Fruit fly (Drosophila melanogaster): ENCODE measurements around the gene Mst36Fa.

Gene Mst36Fa

DNA sequence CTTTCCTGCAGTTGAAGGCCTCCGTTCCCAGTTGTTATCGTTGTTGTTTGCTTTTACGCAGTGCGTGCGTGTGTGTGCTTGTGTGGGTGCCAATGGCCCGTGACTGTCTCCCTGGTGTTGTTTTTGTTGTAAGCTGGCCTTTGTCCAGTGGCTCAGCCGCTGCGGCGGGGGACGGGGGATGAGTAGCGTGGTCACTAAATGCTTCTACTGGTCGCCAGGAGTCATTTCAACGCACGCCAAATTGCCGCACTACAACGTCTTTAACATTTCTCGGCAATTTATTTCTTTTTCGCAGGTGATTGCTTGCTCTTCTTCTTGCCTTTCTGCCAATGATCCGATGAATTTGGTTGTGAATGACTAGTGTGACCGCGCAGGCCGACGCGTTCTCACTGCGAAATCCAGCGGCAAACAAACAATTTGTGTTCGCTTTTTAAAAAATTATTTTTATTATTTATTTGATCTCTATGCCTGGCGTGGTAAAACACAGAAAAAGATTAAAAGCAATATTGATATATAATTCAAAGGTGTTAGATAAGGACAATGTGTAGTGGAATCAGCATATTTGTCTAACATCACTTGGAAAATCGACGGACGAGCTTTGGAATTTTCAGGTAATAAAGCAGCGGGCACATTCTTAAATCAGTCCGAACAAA, 31.6 kb upstream of the Mst36Fa start, which contains the start of the genes Faf2 and Grip71 (continued):
- TF ChIP-seq CG4282 (GFP tag; optimal IDR thresholded peaks at IDR 0.05) = peak; percentile 14
- peak; percentile 91 for TF ChIP-seq CG17328 (GFP tag; IDR thresholded peaks at IDR 0.05)
- TF ChIP-seq bbx (GFP tag; IDR thresholded peaks at IDR 0.05; ENCODE audit: partially characterized antibody) = peak; percentile 17; the same call in 1 of the 2 replicates
- no peak for TF ChIP-seq mld (GFP tag; IDR thresholded peaks at IDR 0.05; ENCODE audit: partially characterized antibody)
- TF ChIP-seq sisA (GFP tag; IDR thresholded peaks at IDR 0.05) = peak; percentile 98
- peak; percentile 82 for TF ChIP-seq Meics (GFP tag; optimal IDR thresholded peaks at IDR 0.05)
- TF ChIP-seq HLH4C (GFP tag; IDR thresholded peaks at IDR 0.05; ENCODE audit: partially characterized antibody) = 0 out of 3 replicates have a peak, but pooled peaks have one; percentile 31
- TF ChIP-seq Bdp1 (GFP tag; optimal IDR thresholded peaks at IDR 0.05) = peak; percentile 81
- peak; percentile 66 for TF ChIP-seq Adf1 (GFP tag; IDR thresholded peaks at IDR 0.05)
- TF ChIP-seq CG8944 (GFP tag; optimal IDR thresholded peaks at IDR 0.05) = peak; percentile 87
- TF ChIP-seq Neu2 (GFP tag; optimal IDR thresholded peaks at IDR 0.05; ENCODE audit: borderline replicate concordance) = no peak
- peak; percentile 32; the same call in 1 of the 2 replicates for TF ChIP-seq hbn (GFP tag; IDR thresholded peaks at IDR 0.05; ENCODE audit: partially characterized antibody)
- TF ChIP-seq H15 (GFP tag; IDR thresholded peaks at IDR 0.05) = peak; percentile 94
- TF ChIP-seq CG8924 (tag; optimal IDR thresholded peaks at IDR 0.05) = peak; percentile 86
- peak; percentile 94 for TF ChIP-seq CG2120 (GFP tag; optimal IDR thresholded peaks at IDR 0.05)
- TF ChIP-seq luna (GFP tag; optimal IDR thresholded peaks at IDR 0.05) = no peak
- peak; percentile 52 for TF ChIP-seq CG13287 (GFP tag; IDR thresholded peaks at IDR 0.05; ENCODE audit: partially characterized antibody)
- peak; percentile 14 for TF ChIP-seq CG11398 (GFP tag; optimal IDR thresholded peaks at IDR 0.05)
- TF ChIP-seq fd3F (GFP tag; optimal IDR thresholded peaks at IDR 0.05) = peak; percentile 92
- TF ChIP-seq MBD-R2 (GFP tag; IDR thresholded peaks at IDR 0.05) = peak; percentile 84
- TF ChIP-seq maf-S (GFP tag; optimal IDR thresholded peaks at IDR 0.05) = peak; percentile 81
- peak; percentile 94 for TF ChIP-seq Awh (GFP tag; IDR thresholded peaks at IDR 0.05)
- peak; percentile 74 for TF ChIP-seq CG2875 (GFP tag; optimal IDR thresholded peaks at IDR 0.05)
- peak; percentile 90 for TF ChIP-seq NFAT (GFP tag; IDR thresholded peaks at IDR 0.05)
- TF ChIP-seq CkIIα-i1 (GFP tag; IDR thresholded peaks at IDR 0.05) = peak; percentile 71; the same call in 1 of the 2 replicates
- TF ChIP-seq ind (GFP tag; optimal IDR thresholded peaks at IDR 0.05) = peak; percentile 95
- TF ChIP-seq Nf-YC (tag; optimal IDR thresholded peaks at IDR 0.05) = peak; percentile 81
- peak; percentile 85 for TF ChIP-seq trh (GFP tag; optimal IDR thresholded peaks at IDR 0.05)
- TF ChIP-seq Xbp1 (GFP tag; optimal IDR thresholded peaks at IDR 0.05) = peak; percentile 97
- peak; percentile 59; the same call in 1 of the 2 replicates for TF ChIP-seq unc-4 (GFP tag; IDR thresholded peaks at IDR 0.05; ENCODE audit: partially characterized antibody)
- TF ChIP-seq zfh2 (GFP tag; optimal IDR thresholded peaks at IDR 0.05) = peak; percentile 90
- TF ChIP-seq CG10274 (GFP tag; optimal IDR thresholded peaks at IDR 0.05) = peak; percentile 52
- TF ChIP-seq CG18619 (GFP tag; optimal IDR thresholded peaks at IDR 0.05) = peak; percentile 82
- TF ChIP-seq z (GFP tag; IDR thresholded peaks at IDR 0.05) = peak; percentile 69; the same call in 1 of the 3 replicates
- TF ChIP-seq tup (GFP tag; optimal IDR thresholded peaks at IDR 0.05) = peak; percentile 77
- TF ChIP-seq phol (tag; optimal IDR thresholded peaks at IDR 0.05) = peak; percentile 96
- TF ChIP-seq CG4707 (GFP tag; optimal IDR thresholded peaks at IDR 0.05) = peak; percentile 0
- TF ChIP-seq CG1529 (GFP tag; optimal IDR thresholded peaks at IDR 0.05) = peak; percentile 58
- TF ChIP-seq Scr (GFP tag; IDR thresholded peaks at IDR 0.05; ENCODE audit: partially characterized antibody) = peak; percentile 57
- peak; percentile 90 to 93 for TF ChIP-seq Pdp1 (GFP tag; optimal IDR thresholded peaks at IDR 0.05)
- TF ChIP-seq CG10267 (tag; optimal IDR thresholded peaks at IDR 0.05) = peak; percentile 84
- peak; percentile 59 for TF ChIP-seq repo (GFP tag; optimal IDR thresholded peaks at IDR 0.05)
- peak; percentile 76 for TF ChIP-seq Spps (tag; optimal IDR thresholded peaks at IDR 0.05)
- TF ChIP-seq sug (tag; optimal IDR thresholded peaks at IDR 0.05) = peak; percentile 87
- TF ChIP-seq CG9876 (GFP tag; optimal IDR thresholded peaks at IDR 0.05) = peak; percentile 44
- peak; percentile 83; the same call in 1 of the 2 replicates for TF ChIP-seq CG16779 (GFP tag; IDR thresholded peaks at IDR 0.05)
- peak; percentile 85 for TF ChIP-seq lab (GFP tag; optimal IDR thresholded peaks at IDR 0.05)
- peak; percentile 94 for TF ChIP-seq ara (GFP tag; IDR thresholded peaks at IDR 0.05)

Data from whole organism, embryonic.